Worm (Caenorhabditis elegans) whole organism, mixed stage, embryonic: ENCODE data around the gene daf-22.

Experiments used
- blmp-1 ChIP-seq: fragments of 150-350 bp; optimal IDR thresholded peaks from 2 replicates; lab custom pipeline; 2014; ENCODE audit warnings: missing biosample characterization, missing genetic modification characterization
- ces-1 ChIP-seq: fragments of 150-350 bp; optimal IDR thresholded peaks from 2 replicates; lab custom pipeline; 2014; ENCODE audit warnings: missing biosample characterization, missing genetic modification reagents, missing genetic modification characterization
- lin-13 ChIP-seq: fragments of 150-350 bp; optimal IDR thresholded peaks from 2 replicates; lab custom pipeline; 2014; ENCODE audit warnings: missing biosample characterization, missing genetic modification characterization
- lsy-2 ChIP-seq: fragments of 150-350 bp; optimal IDR thresholded peaks from 2 replicates; lab custom pipeline; 2014; ENCODE audit warnings: missing biosample characterization, missing genetic modification characterization
- mep-1 ChIP-seq: fragments of 150-350 bp; optimal IDR thresholded peaks from 2 replicates; lab custom pipeline; 2017; ENCODE audit warnings: missing biosample characterization, missing genetic modification reagents, missing genetic modification characterization, inconsistent platforms
- nhr-237 ChIP-seq: fragments of 150-350 bp; optimal IDR thresholded peaks from 2 replicates; lab custom pipeline; 2014; ENCODE audit warnings: missing biosample characterization, missing genetic modification characterization
- pha-4 ChIP-seq: fragments of 150-350 bp; optimal IDR thresholded peaks from 2 replicates; lab custom pipeline; 2018; ENCODE audit warnings: missing biosample characterization, missing genetic modification reagents, missing genetic modification characterization
- sem-2 ChIP-seq: fragments of 200-800 bp; sonication (Bioruptor generic); optimal IDR thresholded peaks from 2 replicates; lab custom pipeline; 2018; ENCODE audit warnings: mild to moderate bottlenecking, missing genetic modification characterization, missing compliant biosample characterization
- snpc-4 ChIP-seq: fragments of 150-350 bp; optimal IDR thresholded peaks from 2 replicates; lab custom pipeline; 2014; ENCODE audit warnings: missing biosample characterization, missing genetic modification characterization
- tbx-8 ChIP-seq: fragments of 200-800 bp; sonication (Bioruptor generic); optimal IDR thresholded peaks from 2 replicates; lab custom pipeline; 2018; ENCODE audit warnings: mild to moderate bottlenecking, missing genetic modification characterization, moderate library complexity, missing compliant biosample characterization
- ztf-11 ChIP-seq: fragments of 150-350 bp; optimal IDR thresholded peaks from 2 replicates; lab custom pipeline; 2014; ENCODE audit warnings: missing biosample characterization, missing genetic modification characterization

DNA sequence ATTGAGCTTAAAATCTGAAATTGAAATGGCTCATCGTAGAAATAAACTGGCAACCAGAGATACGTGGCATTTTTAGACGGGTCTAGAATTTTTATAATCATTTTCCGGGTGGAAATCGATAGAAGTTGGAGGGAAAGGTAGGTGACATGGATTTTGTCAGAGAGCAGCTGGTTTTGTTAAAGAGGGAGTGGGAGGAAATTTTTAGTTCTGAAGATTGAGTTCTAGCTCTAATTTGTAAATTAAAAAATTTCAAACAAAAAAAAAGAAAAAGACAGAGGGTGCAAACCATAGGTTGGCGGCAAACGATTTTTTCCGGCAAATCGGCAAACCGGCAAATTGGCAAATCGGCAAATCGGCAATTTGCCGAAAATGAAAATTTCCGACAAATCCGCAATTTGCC is 31.1 kb upstream of the daf-22 start, which contains the start of gene sre-32:
- no peak for TF ChIP-seq lsy-2
- TF ChIP-seq ztf-11 (tag; lab: Kevin White, UChicago) = no peak
- no peak for TF ChIP-seq mep-1 (tag; lab: Kevin White, UChicago)
- TF ChIP-seq nhr-237 = no peak
- no peak for TF ChIP-seq snpc-4 (tag; lab: Kevin White, UChicago)
- no peak for TF ChIP-seq lin-13
- TF ChIP-seq ces-1 (GFP tag; lab: Kevin White, UChicago) = no peak
- no peak for TF ChIP-seq pha-4 (tag; lab: Kevin White, UChicago)
- no peak for TF ChIP-seq sem-2 (GFP tag; lab: Kevin White, UChicago)
- TF ChIP-seq tbx-8 = no peak
- TF ChIP-seq blmp-1 (tag; lab: Kevin White, UChicago) = no peak
